Fruit fly (Drosophila melanogaster): ENCODE measurements around the gene Lcp65Ag2.

DNA sequence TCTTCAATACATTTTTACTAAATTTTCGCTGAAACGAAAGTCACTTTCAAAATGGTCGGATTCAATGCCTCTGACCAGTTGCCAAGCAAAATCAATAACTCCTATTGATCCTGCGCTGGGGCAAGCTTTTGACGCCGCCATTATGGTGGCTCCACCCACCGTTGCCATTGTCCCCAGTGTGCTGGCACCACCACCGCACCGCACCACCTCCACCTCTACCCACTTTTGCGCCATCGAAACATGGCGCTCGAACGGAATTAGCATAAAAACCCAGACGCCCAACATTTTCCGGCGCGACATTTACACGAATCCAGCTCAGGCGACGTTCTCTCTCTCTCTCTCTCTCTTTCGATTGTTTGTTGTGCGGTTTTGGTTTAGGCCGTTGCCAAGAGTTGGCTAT, 16.5 kb downstream of the Lcp65Ag2 start:
- TF ChIP-seq ttk (optimal IDR thresholded peaks at IDR 0.05) (no peak), Myc (optimal IDR thresholded peaks at IDR 0.05) (no peak), psq (optimal IDR thresholded peaks at IDR 0.05) (no peak)

All from Kc167 (cell line).